Fruit fly (Drosophila melanogaster) whole organism, embryonic: ENCODE measurements around the gene CG7407.
A peak's percentile ranks its signal among the peaks of the same experiment; 100 is the strongest.

ENCODE experiments used
- Antp ChIP-seq: fragments of 200-800 bp; sonication (Bioruptor generic); optimal IDR thresholded peaks from 3 replicates; lab custom pipeline; 2016; ENCODE audit warnings: missing biosample characterization, missing genetic modification characterization
- CG10267 ChIP-seq: fragments of 200-800 bp; sonication (Bioruptor generic); optimal IDR thresholded peaks from 2 replicates; lab custom pipeline; 2018; ENCODE audit warnings: missing biosample characterization, mild to moderate bottlenecking, missing genetic modification characterization, moderate library complexity
- CG12659 ChIP-seq: fragments of 200-800 bp; sonication (Bioruptor generic); optimal IDR thresholded peaks from 3 replicates; lab custom pipeline; 2017; ENCODE audit warnings: mild to moderate bottlenecking, missing biosample characterization, missing genetic modification reagents, missing genetic modification characterization
- CG13123 ChIP-seq: fragments of 200-800 bp; sonication (Bioruptor generic); optimal IDR thresholded peaks from 2 replicates; lab custom pipeline; 2016; ENCODE audit warnings: missing biosample characterization, missing genetic modification characterization
- CG13775 ChIP-seq: fragments of 200-800 bp; sonication (Bioruptor generic); optimal IDR thresholded peaks from 3 replicates; lab custom pipeline; 2017; ENCODE audit warnings: missing biosample characterization, mild to moderate bottlenecking, missing genetic modification characterization
- CG14667 ChIP-seq: fragments of 200-800 bp; sonication (Bioruptor generic); IDR thresholded peaks from 2 replicates; pipeline ENCODE4 v1.3.6; 2022; ENCODE audit warnings: missing biosample characterization, missing genetic modification characterization
- CG15696 ChIP-seq: fragments of 200-800 bp; sonication (Bioruptor generic); optimal IDR thresholded peaks from 2 replicates; lab custom pipeline; 2019; ENCODE audit warnings: missing biosample characterization, mild to moderate bottlenecking, missing genetic modification characterization, moderate library complexity
- CG1603 ChIP-seq: fragments of 200-800 bp; sonication (Bioruptor generic); optimal IDR thresholded peaks from 2 replicates; lab custom pipeline; 2019; ENCODE audit warnings: missing biosample characterization, mild to moderate bottlenecking, missing genetic modification characterization, moderate library complexity
- CG17612 ChIP-seq: fragments of 200-800 bp; sonication (Bioruptor generic); IDR thresholded peaks from 2 replicates; pipeline ENCODE4 v1.3.6; 2022; ENCODE audit warnings: missing biosample characterization, missing genetic modification characterization
- CG18619 ChIP-seq: fragments of 200-800 bp; sonication (Bioruptor generic); optimal IDR thresholded peaks from 3 replicates; lab custom pipeline; 2017; ENCODE audit warnings: missing biosample characterization, mild to moderate bottlenecking, missing genetic modification characterization
- CG2199 ChIP-seq: fragments of 200-800 bp; sonication (Bioruptor generic); IDR thresholded peaks from 3 replicates; pipeline ENCODE4 v1.3.6; 2022; ENCODE audit warnings: missing biosample characterization, missing genetic modification characterization
- CG31441 ChIP-seq: fragments of 200-800 bp; sonication (Bioruptor generic); IDR thresholded peaks from 2 replicates; pipeline ENCODE4 v1.3.6; 2022; ENCODE audit warnings: missing biosample characterization, missing genetic modification characterization
- CG4424 ChIP-seq: fragments of 200-800 bp; sonication (Bioruptor generic); optimal IDR thresholded peaks from 3 replicates; lab custom pipeline; 2016; ENCODE audit warnings: missing biosample characterization, missing genetic modification characterization
- CG8290 ChIP-seq, 3 experiments: fragments of 200-800 bp; sonication (Bioruptor generic); optimal IDR thresholded peaks; 2 replicates each; lab custom pipeline; 2016 to 2019; ENCODE audit warnings: missing biosample characterization in 3 of 3, missing genetic modification characterization in 3 of 3, mild to moderate bottlenecking in 2 of 3, moderate library complexity in 1 of 3
- CG8765 ChIP-seq: fragments of 200-800 bp; sonication (Bioruptor generic); IDR thresholded peaks from 2 replicates; pipeline ENCODE4 v1.3.6; 2022; ENCODE audit warnings: missing biosample characterization, missing genetic modification characterization
- Camta ChIP-seq: fragments of 200-800 bp; sonication (Bioruptor generic); optimal IDR thresholded peaks from 2 replicates; lab custom pipeline; 2016; ENCODE audit warnings: missing biosample characterization, missing genetic modification characterization
- D ChIP-seq, 2 experiments: fragments of 200-800 bp in 1 of 2; fragments of >200 bp in 1 of 2; sonication (Bioruptor generic) in 1 of 2; optimal IDR thresholded peaks; 2 replicates in 1 of 2; 3 replicates in 1 of 2; lab custom pipeline; 2017; ENCODE audit warnings: mild to moderate bottlenecking in 1 of 2, missing biosample characterization in 1 of 2, missing genetic modification characterization in 1 of 2, missing genetic modification reagents in 1 of 2
- D19A ChIP-seq: fragments of 200-800 bp; optimal IDR thresholded peaks from 3 replicates; lab custom pipeline; 2019; ENCODE audit warnings: missing biosample characterization, mild to moderate bottlenecking, missing genetic modification characterization, moderate library complexity
- E2f1 ChIP-seq: fragments of 200-800 bp; sonication (Bioruptor generic); IDR thresholded peaks from 2 replicates; pipeline ENCODE4 v1.3.6; 2022; ENCODE audit warnings: missing biosample characterization, missing genetic modification characterization
- HLHmδ ChIP-seq: fragments of 200-800 bp; sonication (Bioruptor generic); optimal IDR thresholded peaks from 2 replicates; lab custom pipeline; 2018; ENCODE audit warnings: missing biosample characterization, mild to moderate bottlenecking, missing genetic modification characterization, moderate library complexity
- Meics ChIP-seq: fragments of 200-800 bp; sonication (Bioruptor generic); optimal IDR thresholded peaks from 2 replicates; lab custom pipeline; 2017; ENCODE audit warnings: missing biosample characterization, mild to moderate bottlenecking, missing genetic modification characterization
- Nf-YA ChIP-seq: fragments of 200-800 bp; sonication (Bioruptor generic); IDR thresholded peaks from 2 replicates; pipeline ENCODE4 v1.3.6; 2022; ENCODE audit warnings: missing biosample characterization, missing genetic modification characterization
- Nf-YB ChIP-seq: fragments of 200-800 bp; sonication (Bioruptor generic); optimal IDR thresholded peaks from 3 replicates; lab custom pipeline; 2019; ENCODE audit warnings: missing biosample characterization, mild to moderate bottlenecking, missing genetic modification characterization, moderate library complexity
- Opbp ChIP-seq: fragments of 200-800 bp; sonication (Bioruptor generic); IDR thresholded peaks from 3 replicates; pipeline ENCODE4 v1.3.6; 2022; ENCODE audit warnings: missing biosample characterization, missing genetic modification characterization; ENCODE audit not compliant: partially characterized antibody
- PHDP ChIP-seq: fragments of 200-800 bp; sonication (Bioruptor generic); optimal IDR thresholded peaks from 3 replicates; lab custom pipeline; 2018; ENCODE audit warnings: missing biosample characterization, mild to moderate bottlenecking, missing genetic modification characterization, moderate library complexity
- Pdp1 ChIP-seq, 2 experiments: fragments of 200-800 bp; sonication (Bioruptor generic); optimal IDR thresholded peaks; 3 replicates each; lab custom pipeline; 2016; ENCODE audit warnings: missing biosample characterization in 2 of 2, missing genetic modification characterization in 2 of 2, mild to moderate bottlenecking in 1 of 2, moderate library complexity in 1 of 2
- Poxn ChIP-seq: fragments of 200-800 bp; sonication (Bioruptor generic); IDR thresholded peaks from 2 replicates; pipeline ENCODE4 v1.3.6; 2022; ENCODE audit warnings: missing biosample characterization, missing genetic modification characterization
- Sin3A ChIP-seq: fragments of >200 bp; optimal IDR thresholded peaks from 2 replicates; lab custom pipeline; 2018
- Trl ChIP-seq, 3 experiments: fragments of >200 bp in 2 of 3; fragments of 200-800 bp in 1 of 3; sonication (Bioruptor generic) in 1 of 3; optimal IDR thresholded peaks; 2 replicates in 1 of 3; 3 replicates in 2 of 3; lab custom pipeline; 2016 to 2017; ENCODE audit warnings: missing biosample characterization in 1 of 3, missing genetic modification characterization in 1 of 3
- amos ChIP-seq: fragments of 200-800 bp; sonication (Bioruptor generic); IDR thresholded peaks from 2 replicates; pipeline ENCODE4 v1.3.6; 2022; ENCODE audit warnings: missing biosample characterization, missing genetic modification characterization; ENCODE audit not compliant: partially characterized antibody
- btn ChIP-seq: fragments of 200-800 bp; sonication (Bioruptor generic); optimal IDR thresholded peaks from 2 replicates; lab custom pipeline; 2016; ENCODE audit warnings: missing biosample characterization, missing genetic modification characterization
- cg ChIP-seq: fragments of 200-800 bp; sonication (Bioruptor generic); optimal IDR thresholded peaks from 3 replicates; lab custom pipeline; 2019; ENCODE audit warnings: missing biosample characterization, mild to moderate bottlenecking, missing genetic modification characterization, moderate library complexity
- dati ChIP-seq: fragments of 200-800 bp; sonication (Bioruptor generic); IDR thresholded peaks from 2 replicates; pipeline ENCODE4 v1.3.6; 2022; ENCODE audit warnings: missing biosample characterization, missing genetic modification characterization
- dm ChIP-seq: fragments of 200-800 bp; sonication (Bioruptor generic); optimal IDR thresholded peaks from 3 replicates; lab custom pipeline; 2016; ENCODE audit warnings: missing biosample characterization, missing genetic modification characterization
- esg ChIP-seq: fragments of 200-800 bp; sonication (Bioruptor generic); conservative IDR thresholded peaks from 2 replicates; pipeline ENCODE4 v1.3.6; 2022; ENCODE audit warnings: missing biosample characterization, missing genetic modification characterization
- gcm ChIP-seq: fragments of 200-800 bp; sonication (Bioruptor generic); optimal IDR thresholded peaks from 2 replicates; lab custom pipeline; 2019; ENCODE audit warnings: missing biosample characterization, mild to moderate bottlenecking, missing genetic modification characterization, moderate library complexity
- jing ChIP-seq: fragments of 200-800 bp; sonication (Bioruptor generic); optimal IDR thresholded peaks from 2 replicates; lab custom pipeline; 2018; ENCODE audit warnings: missing biosample characterization, mild to moderate bottlenecking, missing genetic modification characterization
- kni ChIP-seq: fragments of 200-800 bp; sonication (Bioruptor generic); optimal IDR thresholded peaks from 3 replicates; lab custom pipeline; 2017; ENCODE audit warnings: mild to moderate bottlenecking, missing biosample characterization, missing genetic modification reagents, missing genetic modification characterization
- lmd ChIP-seq: fragments of 200-800 bp; sonication (Bioruptor generic); IDR thresholded peaks from 2 replicates; pipeline ENCODE4 v1.3.6; 2022; ENCODE audit warnings: missing biosample characterization, missing genetic modification characterization
- nmo ChIP-seq: fragments of 200-800 bp; sonication (Bioruptor generic); optimal IDR thresholded peaks from 2 replicates; lab custom pipeline; 2018; ENCODE audit warnings: missing biosample characterization, mild to moderate bottlenecking, missing genetic modification characterization, moderate library complexity
- nom ChIP-seq: fragments of 200-800 bp; sonication (Bioruptor generic); optimal IDR thresholded peaks from 2 replicates; lab custom pipeline; 2017; ENCODE audit warnings: missing biosample characterization, missing genetic modification characterization, mild to moderate bottlenecking, moderate library complexity, missing genetic modification reagents
- peb ChIP-seq: fragments of 200-800 bp; sonication (Bioruptor generic); IDR thresholded peaks from 2 replicates; pipeline ENCODE4 v1.3.6; 2022; ENCODE audit warnings: missing biosample characterization, missing genetic modification characterization
- pfk ChIP-seq: fragments of 200-800 bp; sonication (Bioruptor generic); optimal IDR thresholded peaks from 2 replicates; lab custom pipeline; 2018; ENCODE audit warnings: missing biosample characterization, mild to moderate bottlenecking, missing genetic modification characterization, moderate library complexity
- so ChIP-seq: fragments of 200-800 bp; sonication (Bioruptor generic); IDR thresholded peaks from 3 replicates; pipeline ENCODE4 v1.3.6; 2022; ENCODE audit warnings: missing biosample characterization, missing genetic modification characterization
- trem ChIP-seq: fragments of 200-800 bp; optimal IDR thresholded peaks from 3 replicates; lab custom pipeline; 2019; ENCODE audit warnings: missing biosample characterization, mild to moderate bottlenecking, missing genetic modification characterization, moderate library complexity
- wek ChIP-seq: fragments of 200-800 bp; sonication (Bioruptor generic); optimal IDR thresholded peaks from 3 replicates; lab custom pipeline; 2018; ENCODE audit warnings: missing biosample characterization, mild to moderate bottlenecking, missing genetic modification characterization, moderate library complexity
- zf30C ChIP-seq: fragments of 200-800 bp; sonication (Bioruptor generic); optimal IDR thresholded peaks from 3 replicates; lab custom pipeline; 2018; ENCODE audit warnings: missing biosample characterization, mild to moderate bottlenecking, missing genetic modification characterization
- zfh1 ChIP-seq: fragments of 200-800 bp; sonication (Bioruptor generic); IDR thresholded peaks from 3 replicates; pipeline ENCODE4 v1.3.6; 2022; ENCODE audit warnings: missing biosample characterization, missing genetic modification characterization

Gene CG7407

dm6 chr3L:21808003-21808530 lies 15.2 kb upstream of the CG7407 start (continued):
- TF ChIP-seq CG10267 (tag; lab: Kevin White, UChicago) (peak; percentile 73), pfk (GFP tag; lab: Kevin White, UChicago) (no peak), CG17612 (GFP tag; lab: Robert Waterston, UW) (no peak), wek (GFP tag; lab: Kevin White, UChicago) (no peak), Trl (optimal IDR thresholded peaks at IDR 0.05; lab: Kevin White, UChicago) (peak; percentile 42 to 76), Trl (GFP tag; optimal IDR thresholded peaks at IDR 0.05; lab: Kevin White, UChicago) (no peak), trem (tag; lab: Kevin White, UChicago) (peak; percentile 71), Camta (GFP tag; lab: Kevin White, UChicago) (no peak), cg (peak; percentile 72), esg (GFP tag; lab: Robert Waterston, UW) (peak; percentile 65), CG14667 (peak; percentile 47; the same call in 1 of the 2 replicates), dati (GFP tag; lab: Robert Waterston, UW) (peak; percentile 35; the same call in 1 of the 2 replicates)

dm6 chr3L:21808568-21808967 lies 14.7 kb upstream of the CG7407 start, which contains the start of gene eg:
TSS of gene eg (plus strand) at chr3L:21808703.
- TF ChIP-seq Opbp (GFP tag; lab: Robert Waterston, UW) = peak; percentile 62; the same call in 2 of the 3 replicates
- no peak for TF ChIP-seq lmd
- TF ChIP-seq CG13775 = no peak
- TF ChIP-seq CG8765 = no peak
- no peak for TF ChIP-seq Pdp1 (GFP tag; optimal IDR thresholded peaks at IDR 0.05; lab: Kevin White, UChicago)
- TF ChIP-seq btn = no peak
- no peak for TF ChIP-seq CG4424 (GFP tag; lab: Kevin White, UChicago)
- TF ChIP-seq CG2199 (GFP tag; lab: Robert Waterston, UW) = 0 out of 3 replicates have a peak, but pooled peaks have one; percentile 26
- TF ChIP-seq zfh1 (GFP tag; lab: Robert Waterston, UW) = 0 out of 3 replicates have a peak, but pooled peaks have one; percentile 0
- no peak for TF ChIP-seq PHDP (tag; lab: Kevin White, UChicago)
- peak; percentile 15 for TF ChIP-seq kni (GFP tag; lab: Kevin White, UChicago)
- TF ChIP-seq amos = peak; percentile 26; the same call in 1 of the 2 replicates
- TF ChIP-seq nmo (GFP tag; lab: Kevin White, UChicago) = no peak
- TF ChIP-seq CG12659 (GFP tag; lab: Kevin White, UChicago) = no peak
- TF ChIP-seq CG8290 (GFP tag; optimal IDR thresholded peaks at IDR 0.05; lab: Kevin White, UChicago) = no peak
- no peak for TF ChIP-seq CG8290 (tag; optimal IDR thresholded peaks at IDR 0.05; lab: Kevin White, UChicago)
- no peak for TF ChIP-seq gcm
- no peak for TF ChIP-seq Nf-YB (GFP tag; lab: Kevin White, UChicago)
- TF ChIP-seq CG1603 (tag; lab: Kevin White, UChicago) = no peak
- 0 out of 2 replicates have a peak, but pooled peaks have one; percentile 3 for TF ChIP-seq E2f1 (GFP tag; lab: Robert Waterston, UW)
- peak; percentile 20 for TF ChIP-seq CG15696 (tag; lab: Kevin White, UChicago)
- TF ChIP-seq D19A = no peak
- no peak for TF ChIP-seq Nf-YA (GFP tag; lab: Robert Waterston, UW)
- peak; percentile 89 for TF ChIP-seq HLHmδ (GFP tag; lab: Kevin White, UChicago)
- TF ChIP-seq dm (GFP tag; lab: Kevin White, UChicago) = no peak
- TF ChIP-seq zf30C = peak; percentile 47
- TF ChIP-seq jing = peak; percentile 14
- no peak for TF ChIP-seq peb
- TF ChIP-seq Antp (GFP tag; lab: Kevin White, UChicago) = no peak
- no peak for TF ChIP-seq Sin3A
- TF ChIP-seq Poxn (GFP tag; lab: Robert Waterston, UW) = no peak
- peak; percentile 53 for TF ChIP-seq nom (GFP tag; lab: Kevin White, UChicago)
- TF ChIP-seq so (GFP tag; lab: Robert Waterston, UW) = no peak
- no peak for TF ChIP-seq CG31441 (GFP tag; lab: Robert Waterston, UW)
- TF ChIP-seq D (optimal IDR thresholded peaks at IDR 0.05; lab: Kevin White, UChicago) = peak; percentile 72
- no peak for TF ChIP-seq D (GFP tag; optimal IDR thresholded peaks at IDR 0.05; lab: Kevin White, UChicago)
- TF ChIP-seq CG13123 (GFP tag; lab: Kevin White, UChicago) = no peak
- TF ChIP-seq Meics (GFP tag; lab: Kevin White, UChicago) = peak; percentile 36
- TF ChIP-seq CG18619 = no peak
